Fruit fly (Drosophila melanogaster) ovary, adult (tissue): ENCODE data around the gene CG4822.
A peak's percentile ranks its signal among the peaks of the same experiment; 100 is the strongest.

Experiments used
- CG17801 ChIP-seq: fragments of 200-800 bp; optimal IDR thresholded peaks from 2 replicates; lab custom pipeline; 2019; ENCODE audit warnings: missing biosample characterization, mild to moderate bottlenecking, missing genetic modification characterization, moderate library complexity; ENCODE audit not compliant: partially characterized antibody

CG4822 gene

DNA sequence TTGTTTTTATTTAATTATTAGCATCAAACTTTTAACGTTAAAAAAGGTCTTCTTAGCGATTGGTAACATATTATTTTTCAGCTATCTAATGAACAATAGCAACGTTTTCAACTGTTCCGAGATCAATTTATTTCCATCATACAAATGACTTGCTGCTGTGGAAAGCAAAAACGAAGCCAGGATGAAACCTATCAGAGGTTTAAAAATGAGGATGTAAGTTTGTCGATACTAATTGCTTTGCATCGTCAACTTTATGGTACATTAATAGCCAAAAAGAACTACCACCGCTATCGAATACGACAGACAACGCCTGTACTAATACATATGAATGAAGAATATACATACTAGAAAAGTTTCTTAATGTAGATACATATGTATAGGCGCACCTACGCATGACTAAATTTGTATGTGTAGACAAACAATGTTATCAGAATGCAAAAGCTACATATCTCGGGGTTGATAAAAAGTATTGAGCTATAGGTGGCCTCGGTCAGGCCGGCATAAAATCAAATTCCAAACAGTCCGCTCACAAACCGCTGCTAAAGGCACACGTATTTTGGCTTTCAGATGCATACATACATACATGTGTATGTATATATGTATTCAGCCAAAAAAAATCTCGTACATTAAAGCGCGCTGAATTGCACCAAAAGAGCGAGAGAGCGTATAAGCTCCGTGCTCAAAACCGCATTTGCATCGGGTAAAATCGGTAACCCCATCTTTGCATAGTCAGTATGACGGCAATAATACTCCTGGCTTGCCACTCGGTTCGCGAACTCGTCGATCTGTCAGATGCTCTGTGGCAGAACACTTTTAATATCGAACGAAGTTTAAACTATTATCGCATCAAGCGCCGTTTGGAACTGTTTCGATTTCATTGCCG, 49.4 kb downstream of the CG4822 start:
- peak; percentile 16 for TF ChIP-seq CG17801 (GFP tag; lab: Kevin White, UChicago)

DNA sequence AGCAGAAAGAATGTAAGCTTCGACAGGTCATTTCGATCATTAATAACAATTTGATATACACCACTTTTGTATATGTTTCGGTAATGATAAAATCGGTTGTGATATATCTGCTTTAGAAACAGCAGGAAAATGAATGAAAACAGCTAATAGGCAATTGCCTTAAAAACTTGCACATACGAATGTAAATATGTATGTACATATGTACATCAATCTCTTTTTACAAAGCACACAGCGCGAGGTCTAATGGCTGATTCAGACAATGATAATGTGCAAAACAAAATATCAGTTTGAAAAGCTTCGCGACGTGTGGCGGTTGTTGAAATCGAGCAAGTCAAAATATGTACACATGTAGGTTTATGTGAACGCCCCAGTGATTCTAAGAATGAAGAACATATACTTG, 50.1 kb downstream of the CG4822 start, which contains the start of gene galectin:
TSS of gene galectin (plus strand) at position 301 of the 400 bp plus-strand sequence.
- TF ChIP-seq CG17801 (GFP tag; lab: Kevin White, UChicago) = peak; percentile 6

DNA sequence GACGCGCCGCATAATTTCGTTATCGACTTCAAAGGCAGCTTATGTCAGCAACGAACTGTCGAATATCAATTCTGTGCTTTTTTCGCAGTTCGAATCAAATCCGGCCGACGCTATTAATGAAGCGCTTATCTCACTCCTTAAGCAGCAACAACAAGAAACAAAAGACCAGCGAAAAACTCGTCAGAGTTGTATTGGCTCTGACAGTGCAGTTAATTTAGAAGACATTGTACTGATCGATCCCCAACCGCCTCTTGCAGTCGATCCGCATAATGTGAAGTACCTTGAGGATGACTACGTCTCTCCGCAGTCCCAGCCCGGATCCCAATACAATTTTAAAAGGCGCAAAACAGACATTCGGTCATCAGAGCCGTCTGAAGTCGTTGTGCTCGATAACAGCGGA, 52.0 kb downstream of the CG4822 start:
- TF ChIP-seq CG17801 (GFP tag; lab: Kevin White, UChicago) = no peak

DNA sequence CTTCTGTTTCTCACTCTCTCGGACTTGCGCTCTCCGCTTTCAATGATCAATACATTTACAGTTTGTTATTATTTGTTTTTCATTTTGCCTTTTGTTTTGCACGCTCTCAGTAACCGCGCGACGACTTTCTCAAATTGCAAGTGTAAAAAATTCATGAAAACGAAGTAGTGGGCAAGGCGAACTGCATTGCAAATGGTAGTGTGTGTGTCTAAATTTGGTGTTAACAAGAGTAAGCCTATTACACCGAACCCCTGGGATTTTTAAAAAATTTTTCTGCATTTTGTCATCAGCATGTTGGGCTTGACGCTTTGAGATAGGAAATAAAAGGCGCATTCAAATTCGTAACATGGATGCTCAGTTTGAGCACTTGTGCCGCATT, 54.3 kb downstream of the CG4822 start:
- TF ChIP-seq CG17801 (GFP tag; lab: Kevin White, UChicago) = no peak
